Fruit fly (Drosophila melanogaster) whole organism, embryonic: ENCODE results near the gene Send1.

Experiments used
- CG10959 ChIP-seq: fragments of 200-800 bp; sonication (Bioruptor generic); IDR thresholded peaks from 2 replicates; pipeline ENCODE4 v1.3.6; 2022; ENCODE audit warnings: missing biosample characterization, missing genetic modification characterization
- CG11695 ChIP-seq: fragments of 200-800 bp; sonication (Bioruptor generic); IDR thresholded peaks from 3 replicates; pipeline ENCODE4 v1.3.6; 2022; ENCODE audit warnings: missing biosample characterization, missing genetic modification characterization
- CG12155 ChIP-seq: fragments of 200-800 bp; sonication (Bioruptor generic); optimal IDR thresholded peaks from 3 replicates; lab custom pipeline; 2016; ENCODE audit warnings: missing biosample characterization, missing genetic modification characterization
- CG12391 ChIP-seq: fragments of 200-800 bp; sonication (Bioruptor generic); optimal IDR thresholded peaks from 3 replicates; lab custom pipeline; 2018; ENCODE audit warnings: missing biosample characterization, mild to moderate bottlenecking, missing genetic modification characterization, moderate library complexity
- CG12769 ChIP-seq: fragments of 200-800 bp; sonication (Bioruptor generic); optimal IDR thresholded peaks from 2 replicates; lab custom pipeline; 2019; ENCODE audit warnings: missing biosample characterization, mild to moderate bottlenecking, missing genetic modification characterization, moderate library complexity
- CG13624 ChIP-seq: fragments of 200-800 bp; sonication (Bioruptor generic); optimal IDR thresholded peaks from 2 replicates; lab custom pipeline; 2016; ENCODE audit warnings: missing biosample characterization, missing genetic modification characterization
- CG13894 ChIP-seq: fragments of 200-800 bp; sonication (Bioruptor generic); optimal IDR thresholded peaks from 3 replicates; lab custom pipeline; 2018; ENCODE audit warnings: missing biosample characterization, mild to moderate bottlenecking, missing genetic modification characterization, moderate library complexity
- CG14860 ChIP-seq: fragments of 200-800 bp; sonication (Bioruptor generic); IDR thresholded peaks from 3 replicates; pipeline ENCODE4 v1.3.6; 2022; ENCODE audit warnings: missing biosample characterization, missing genetic modification characterization; ENCODE audit not compliant: partially characterized antibody
- CG15011 ChIP-seq: fragments of 200-800 bp; sonication (Bioruptor generic); optimal IDR thresholded peaks from 3 replicates; lab custom pipeline; 2018; ENCODE audit warnings: missing biosample characterization, mild to moderate bottlenecking, missing genetic modification characterization
- CG15696 ChIP-seq: fragments of 200-800 bp; sonication (Bioruptor generic); optimal IDR thresholded peaks from 2 replicates; lab custom pipeline; 2019; ENCODE audit warnings: missing biosample characterization, mild to moderate bottlenecking, missing genetic modification characterization, moderate library complexity
- CG31365 ChIP-seq: fragments of 200-800 bp; sonication (Bioruptor generic); optimal IDR thresholded peaks from 2 replicates; lab custom pipeline; 2018; ENCODE audit warnings: missing biosample characterization, mild to moderate bottlenecking, missing genetic modification characterization
- CG32767 ChIP-seq: fragments of 200-800 bp; sonication (Bioruptor generic); IDR thresholded peaks from 2 replicates; pipeline ENCODE4 v1.3.6; 2022; ENCODE audit warnings: missing biosample characterization, missing genetic modification characterization
- CG3407 ChIP-seq: fragments of 200-800 bp; sonication (Bioruptor generic); optimal IDR thresholded peaks from 2 replicates; lab custom pipeline; 2018; ENCODE audit warnings: missing biosample characterization, mild to moderate bottlenecking, missing genetic modification characterization
- CG42726 ChIP-seq: fragments of 200-800 bp; sonication (Bioruptor generic); IDR thresholded peaks from 2 replicates; pipeline ENCODE4 v1.3.6; 2022; ENCODE audit warnings: missing biosample characterization, missing genetic modification characterization; ENCODE audit not compliant: partially characterized antibody
- CG4617 ChIP-seq: fragments of 200-800 bp; sonication (Bioruptor generic); optimal IDR thresholded peaks from 3 replicates; lab custom pipeline; 2016; ENCODE audit warnings: missing biosample characterization, missing genetic modification characterization, borderline replicate concordance
- CG5953 ChIP-seq: fragments of 200-800 bp; sonication (Bioruptor generic); IDR thresholded peaks from 2 replicates; pipeline ENCODE4 v1.3.6; 2022; ENCODE audit warnings: missing biosample characterization, missing genetic modification characterization
- CG6272 ChIP-seq: fragments of 200-800 bp; sonication (Bioruptor generic); IDR thresholded peaks from 2 replicates; pipeline ENCODE4 v1.3.6; 2022; ENCODE audit warnings: missing biosample characterization, missing genetic modification characterization
- CG6854 ChIP-seq: fragments of 200-800 bp; sonication (Bioruptor generic); optimal IDR thresholded peaks from 3 replicates; lab custom pipeline; 2017; ENCODE audit warnings: missing biosample characterization, mild to moderate bottlenecking, missing genetic modification characterization
- CG9797 ChIP-seq: fragments of 200-800 bp; sonication (Bioruptor generic); optimal IDR thresholded peaks from 3 replicates; lab custom pipeline; 2018; ENCODE audit warnings: missing biosample characterization, mild to moderate bottlenecking, missing genetic modification characterization
- Dp ChIP-seq: fragments of 200-800 bp; sonication (Bioruptor generic); optimal IDR thresholded peaks from 2 replicates; lab custom pipeline; 2018; ENCODE audit warnings: missing biosample characterization, mild to moderate bottlenecking, missing genetic modification characterization, moderate library complexity
- Fer3 ChIP-seq: fragments of 200-800 bp; sonication (Bioruptor generic); optimal IDR thresholded peaks from 2 replicates; lab custom pipeline; 2018; ENCODE audit warnings: missing biosample characterization, mild to moderate bottlenecking, missing genetic modification characterization, moderate library complexity
- MBD-R2 ChIP-seq: fragments of 200-800 bp; sonication (Bioruptor generic); IDR thresholded peaks from 2 replicates; pipeline ENCODE4 v1.3.6; 2022; ENCODE audit warnings: missing biosample characterization, missing genetic modification characterization
- Mad ChIP-seq: fragments of 200-800 bp; sonication (Bioruptor generic); optimal IDR thresholded peaks from 2 replicates; lab custom pipeline; 2016; ENCODE audit warnings: missing biosample characterization, missing genetic modification characterization
- Myb ChIP-seq: fragments of 200-800 bp; sonication (Bioruptor generic); optimal IDR thresholded peaks from 2 replicates; lab custom pipeline; 2016; ENCODE audit warnings: missing biosample characterization, missing genetic modification characterization
- Nf-YC ChIP-seq: fragments of 200-800 bp; optimal IDR thresholded peaks from 3 replicates; lab custom pipeline; 2019; ENCODE audit warnings: missing biosample characterization, mild to moderate bottlenecking, missing genetic modification characterization, moderate library complexity
- Scr ChIP-seq: fragments of 200-800 bp; sonication (Bioruptor generic); IDR thresholded peaks from 2 replicates; pipeline ENCODE4 v1.3.6; 2022; ENCODE audit warnings: missing biosample characterization, missing genetic modification characterization; ENCODE audit not compliant: partially characterized antibody
- TFAM ChIP-seq: fragments of 200-800 bp; sonication (Bioruptor generic); optimal IDR thresholded peaks from 2 replicates; lab custom pipeline; 2017; ENCODE audit warnings: missing biosample characterization, missing genetic modification characterization, inconsistent platforms
- ato ChIP-seq: fragments of 200-800 bp; sonication (Bioruptor generic); IDR thresholded peaks from 2 replicates; pipeline ENCODE4 v1.3.6; 2022; ENCODE audit warnings: missing biosample characterization, missing genetic modification characterization; ENCODE audit not compliant: partially characterized antibody
- ci ChIP-seq: fragments of 200-800 bp; sonication (Bioruptor generic); IDR thresholded peaks from 3 replicates; pipeline ENCODE4 v1.3.6; 2022; ENCODE audit warnings: missing biosample characterization, missing genetic modification characterization
- crc ChIP-seq: fragments of 200-800 bp; sonication (Bioruptor generic); optimal IDR thresholded peaks from 2 replicates; lab custom pipeline; 2016; ENCODE audit warnings: missing biosample characterization, missing genetic modification characterization
- crp ChIP-seq, 2 experiments: fragments of 200-800 bp; sonication (Bioruptor generic); optimal IDR thresholded peaks; 2 replicates in 1 of 2; 3 replicates in 1 of 2; lab custom pipeline; 2017; ENCODE audit warnings: missing biosample characterization in 2 of 2, missing genetic modification characterization in 2 of 2, mild to moderate bottlenecking in 1 of 2, moderate library complexity in 1 of 2
- esg ChIP-seq: fragments of 200-800 bp; sonication (Bioruptor generic); conservative IDR thresholded peaks from 2 replicates; pipeline ENCODE4 v1.3.6; 2022; ENCODE audit warnings: missing biosample characterization, missing genetic modification characterization
- grau ChIP-seq: fragments of 200-800 bp; optimal IDR thresholded peaks from 3 replicates; lab custom pipeline; 2019; ENCODE audit warnings: missing biosample characterization, mild to moderate bottlenecking, missing genetic modification characterization, moderate library complexity
- gro ChIP-seq: fragments of 200-800 bp; sonication (Bioruptor generic); optimal IDR thresholded peaks from 2 replicates; lab custom pipeline; 2016; ENCODE audit warnings: missing biosample characterization, missing genetic modification characterization
- hkb ChIP-seq, 2 experiments: fragments of 200-800 bp in 1 of 2; fragments of >200 bp in 1 of 2; sonication (Bioruptor generic) in 1 of 2; IDR thresholded peaks in 1 of 2; optimal IDR thresholded peaks in 1 of 2; 2 replicates each; pipeline versions ENCODE4 v1.3.6 to Lab custom; 2017 to 2022; ENCODE audit warnings: missing biosample characterization in 1 of 2, missing genetic modification characterization in 1 of 2
- hth ChIP-seq: fragments of >200 bp; optimal IDR thresholded peaks from 2 replicates; lab custom pipeline; 2017; ENCODE audit warnings: inconsistent platforms
- jigr1 ChIP-seq: fragments of 200-800 bp; sonication (Bioruptor generic); IDR thresholded peaks from 3 replicates; pipeline ENCODE4 v1.3.6; 2022; ENCODE audit warnings: missing biosample characterization, missing genetic modification characterization
- jing ChIP-seq: fragments of 200-800 bp; sonication (Bioruptor generic); optimal IDR thresholded peaks from 2 replicates; lab custom pipeline; 2018; ENCODE audit warnings: missing biosample characterization, mild to moderate bottlenecking, missing genetic modification characterization
- lbe ChIP-seq: fragments of 200-800 bp; sonication (Bioruptor generic); optimal IDR thresholded peaks from 2 replicates; lab custom pipeline; 2016; ENCODE audit warnings: missing biosample characterization, mild to moderate bottlenecking, missing genetic modification characterization
- lilli ChIP-seq: fragments of 200-800 bp; sonication (Bioruptor generic); optimal IDR thresholded peaks from 3 replicates; lab custom pipeline; 2016; ENCODE audit warnings: missing biosample characterization, missing genetic modification characterization
- prd ChIP-seq, 3 experiments: fragments of >200 bp in 2 of 3; fragments of 200-800 bp in 1 of 3; sonication (Bioruptor generic) in 1 of 3; optimal IDR thresholded peaks in 2 of 3; IDR thresholded peaks in 1 of 3; 2 replicates in 2 of 3; 3 replicates in 1 of 3; pipeline versions ENCODE4 v1.3.6 to Lab custom; 2017 to 2022; ENCODE audit warnings: missing biosample characterization in 1 of 3, missing genetic modification characterization in 1 of 3
- rib ChIP-seq: fragments of 200-800 bp; sonication (Bioruptor generic); IDR thresholded peaks from 2 replicates; pipeline ENCODE4 v1.3.6; 2022; ENCODE audit warnings: missing biosample characterization, missing genetic modification characterization
- sens-2 ChIP-seq: fragments of 200-800 bp; sonication (Bioruptor generic); IDR thresholded peaks from 2 replicates; pipeline ENCODE4 v1.3.6; 2022; ENCODE audit warnings: missing biosample characterization, missing genetic modification characterization
- sqz ChIP-seq: fragments of 200-800 bp; sonication (Bioruptor generic); optimal IDR thresholded peaks from 3 replicates; lab custom pipeline; 2018; ENCODE audit warnings: missing biosample characterization, mild to moderate bottlenecking, missing genetic modification characterization
- tgo ChIP-seq: fragments of 200-800 bp; sonication (Bioruptor generic); IDR thresholded peaks from 3 replicates; pipeline ENCODE4 v1.3.6; 2022; ENCODE audit warnings: missing biosample characterization, missing genetic modification characterization
- vnd ChIP-seq: fragments of 200-800 bp; sonication (Bioruptor generic); IDR thresholded peaks from 3 replicates; pipeline ENCODE4 v1.3.6; 2022; ENCODE audit warnings: missing biosample characterization, missing genetic modification characterization; ENCODE audit not compliant: partially characterized antibody
- zfh2 ChIP-seq: fragments of 200-800 bp; sonication (Bioruptor generic); optimal IDR thresholded peaks from 2 replicates; lab custom pipeline; 2016; ENCODE audit warnings: missing biosample characterization, missing genetic modification characterization

Gene Send1

dm6 chr2L:2217067-2217684, 37.7 kb downstream of the Send1 start, which contains the start of the genes CG15386, CG42371 and mio (continued):
- TF ChIP-seq CG9797 (GFP tag; lab: Kevin White, UChicago) = peak; percentile 18
- no peak for TF ChIP-seq CG10959
- no peak for TF ChIP-seq prd (optimal IDR thresholded peaks at IDR 0.05; lab: Kevin White, UChicago)
- TF ChIP-seq prd (GFP tag; IDR thresholded peaks at IDR 0.05; lab: Robert Waterston, UW) = 0 out of 3 replicates have a peak, but pooled peaks have one; percentile 29
- no peak for TF ChIP-seq jing (GFP tag; lab: Kevin White, UChicago)
- TF ChIP-seq sens-2 = no peak
- TF ChIP-seq lbe = peak; percentile 22
- no peak for TF ChIP-seq CG12769
- TF ChIP-seq CG42726 (GFP tag; lab: Robert Waterston, UW) = 0 out of 2 replicates have a peak, but pooled peaks have one; percentile 40
- no peak for TF ChIP-seq TFAM (GFP tag; lab: Kevin White, UChicago)
- TF ChIP-seq Fer3 (tag; lab: Kevin White, UChicago) = no peak
- TF ChIP-seq grau (tag; lab: Kevin White, UChicago) = peak; percentile 17
- TF ChIP-seq ato (GFP tag; lab: Robert Waterston, UW) = peak; percentile 45
- TF ChIP-seq CG11695 (GFP tag; lab: Robert Waterston, UW) = 0 out of 3 replicates have a peak, but pooled peaks have one; percentile 23
- TF ChIP-seq zfh2 (GFP tag; lab: Kevin White, UChicago) = peak; percentile 16
- peak; percentile 10 for TF ChIP-seq CG12155
- peak; percentile 64 for TF ChIP-seq gro (GFP tag; lab: Kevin White, UChicago)
- no peak for TF ChIP-seq CG13894 (tag; lab: Kevin White, UChicago)
- TF ChIP-seq esg (GFP tag; lab: Robert Waterston, UW) = no peak
- TF ChIP-seq crc (GFP tag; lab: Kevin White, UChicago) = no peak
- no peak for TF ChIP-seq vnd
- TF ChIP-seq CG12391 (tag; lab: Kevin White, UChicago) = peak; percentile 16
- no peak for TF ChIP-seq hth (lab: Kevin White, UChicago)
- TF ChIP-seq ci = peak; percentile 65
- no peak for TF ChIP-seq Mad
- peak; percentile 98 for TF ChIP-seq MBD-R2 (GFP tag; lab: Robert Waterston, UW)
- peak; percentile 24 for TF ChIP-seq Dp (GFP tag; lab: Kevin White, UChicago)
- TF ChIP-seq sqz (GFP tag; lab: Kevin White, UChicago) = peak; percentile 49
- TF ChIP-seq CG15011 (GFP tag; lab: Kevin White, UChicago) = no peak
- TF ChIP-seq CG3407 = no peak
- peak; percentile 82 for TF ChIP-seq CG13624
- TF ChIP-seq CG6854 (GFP tag; lab: Kevin White, UChicago) = no peak
- no peak for TF ChIP-seq tgo
- TF ChIP-seq hkb (optimal IDR thresholded peaks at IDR 0.05; lab: Kevin White, UChicago) = no peak
- TF ChIP-seq hkb (GFP tag; IDR thresholded peaks at IDR 0.05; lab: Robert Waterston, UW) = peak; percentile 43; the same call in 1 of the 2 replicates
- no peak for TF ChIP-seq CG15696 (tag; lab: Kevin White, UChicago)
- TF ChIP-seq crp (GFP tag; optimal IDR thresholded peaks at IDR 0.05; lab: Kevin White, UChicago) = peak; percentile 71 to 96
- 0 out of 2 replicates have a peak, but pooled peaks have one; percentile 19 for TF ChIP-seq rib (GFP tag; lab: Robert Waterston, UW)
- TF ChIP-seq CG32767 (GFP tag; lab: Robert Waterston, UW) = no peak
- peak; percentile 45 for TF ChIP-seq Myb (GFP tag; lab: Kevin White, UChicago)
- no peak for TF ChIP-seq CG14860 (GFP tag; lab: Robert Waterston, UW)
- no peak for TF ChIP-seq CG6272 (GFP tag; lab: Robert Waterston, UW)
- TF ChIP-seq Nf-YC (tag; lab: Kevin White, UChicago) = no peak
- no peak for TF ChIP-seq CG31365 (tag; lab: Kevin White, UChicago)
- no peak for TF ChIP-seq CG5953 (GFP tag; lab: Robert Waterston, UW)
- TF ChIP-seq jigr1 = no peak
- peak; percentile 52 for TF ChIP-seq Scr (GFP tag; lab: Robert Waterston, UW)
- TF ChIP-seq CG4617 (GFP tag; lab: Kevin White, UChicago) = peak; percentile 73
- no peak for TF ChIP-seq lilli (GFP tag; lab: Kevin White, UChicago)
